Worm (Caenorhabditis elegans): ENCODE measurements around the gene cnnm-3.
A peak's percentile ranks its signal among the peaks of the same experiment; 100 is the strongest.

The cnnm-3 gene

DNA sequence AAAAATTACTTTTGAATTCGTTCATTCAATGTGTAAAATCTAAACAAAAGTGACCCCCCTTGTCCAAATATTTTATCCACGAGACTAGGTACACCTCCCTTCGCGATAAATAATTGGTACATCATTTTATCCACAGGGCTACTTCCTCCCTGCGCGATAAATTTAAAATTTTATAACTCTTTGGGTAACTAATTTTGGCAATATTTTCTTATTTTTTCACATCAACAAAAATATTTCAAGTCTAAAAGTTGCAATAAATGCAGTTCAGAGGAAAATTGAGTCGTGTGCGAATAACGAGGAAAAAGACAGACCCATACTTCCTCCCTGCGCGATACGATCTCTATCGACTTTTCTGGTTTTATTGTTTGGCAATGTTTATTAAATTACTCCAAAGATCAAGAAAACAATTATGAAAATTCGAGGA lies 48.7 kb downstream of the cnnm-3 start (continued):
- peak; percentile 51 for TF ChIP-seq gmeb-2 (tag; optimal IDR thresholded peaks at IDR 0.05)
- peak; percentile 82 for TF ChIP-seq ztf-16 (tag; optimal IDR thresholded peaks at IDR 0.05)
- peak; percentile 56 for TF ChIP-seq F13H6.1 (tag; optimal IDR thresholded peaks at IDR 0.05)
- peak; percentile 89 for TF ChIP-seq K09A11.1 (tag; optimal IDR thresholded peaks at IDR 0.05; ENCODE audit: insufficient read depth)
- TF ChIP-seq nhr-11 (tag; optimal IDR thresholded peaks at IDR 0.05) = peak; percentile 94
- peak; percentile 28 for TF ChIP-seq lin-11 (tag; optimal IDR thresholded peaks at IDR 0.05)
- TF ChIP-seq T23F11.4 (GFP tag; optimal IDR thresholded peaks at IDR 0.05) = no peak
- TF ChIP-seq C08G9.2 (tag; optimal IDR thresholded peaks at IDR 0.05) = peak; percentile 63
- no peak for TF ChIP-seq tbx-7 (tag; optimal IDR thresholded peaks at IDR 0.05)
- TF ChIP-seq ceh-6 (GFP tag; optimal IDR thresholded peaks at IDR 0.05) = peak; percentile 10
- TF ChIP-seq ceh-18 (tag; optimal IDR thresholded peaks at IDR 0.05) = peak; percentile 97
- peak; percentile 96 for TF ChIP-seq rnt-1 (tag; optimal IDR thresholded peaks at IDR 0.05)
- TF ChIP-seq C38D4.7 (GFP tag; optimal IDR thresholded peaks at IDR 0.05) = no peak
- TF ChIP-seq ceh-24 (tag; optimal IDR thresholded peaks at IDR 0.05) = no peak
- no peak for TF ChIP-seq sox-4 (tag; optimal IDR thresholded peaks at IDR 0.05)
- peak; percentile 58 for TF ChIP-seq ceh-2 (tag; optimal IDR thresholded peaks at IDR 0.05)
- TF ChIP-seq unc-42 (tag; optimal IDR thresholded peaks at IDR 0.05) = peak; percentile 95
- no peak for TF ChIP-seq K02D7.2 (tag; optimal IDR thresholded peaks at IDR 0.05)
- TF ChIP-seq dve-1 (tag; optimal IDR thresholded peaks at IDR 0.05) = peak; percentile 97
- TF ChIP-seq ahr-1 (tag; optimal IDR thresholded peaks at IDR 0.05) = peak; percentile 27
- no peak for TF ChIP-seq pha-4 (tag; optimal IDR thresholded peaks at IDR 0.05)
- no peak for TF ChIP-seq ceh-22 (tag; optimal IDR thresholded peaks at IDR 0.05)
- TF ChIP-seq ref-2 (tag; optimal IDR thresholded peaks at IDR 0.05) = peak; percentile 90
- peak; percentile 72 for TF ChIP-seq ets-4 (tag; optimal IDR thresholded peaks at IDR 0.05)
- peak; percentile 81 for TF ChIP-seq unc-55 (GFP tag; optimal IDR thresholded peaks at IDR 0.05)
- peak; percentile 90 for TF ChIP-seq pax-1 (tag; optimal IDR thresholded peaks at IDR 0.05)
- peak; percentile 86 for TF ChIP-seq unc-86 (tag; optimal IDR thresholded peaks at IDR 0.05)
- peak; percentile 20 for TF ChIP-seq eyg-1 (tag; optimal IDR thresholded peaks at IDR 0.05)
- no peak for TF ChIP-seq fax-1 (tag; optimal IDR thresholded peaks at IDR 0.05)
- TF ChIP-seq zip-5 (tag; optimal IDR thresholded peaks at IDR 0.05) = peak; percentile 59
- TF ChIP-seq fkh-6 (tag; optimal IDR thresholded peaks at IDR 0.05) = no peak
- peak; percentile 79 for TF ChIP-seq syd-9 (tag; optimal IDR thresholded peaks at IDR 0.05)
- no peak for TF ChIP-seq ceh-19 (GFP tag; optimal IDR thresholded peaks at IDR 0.05)
- TF ChIP-seq elt-2 (tag; optimal IDR thresholded peaks at IDR 0.05) = peak; percentile 75
- peak; percentile 5 for TF ChIP-seq npax-4 (tag; optimal IDR thresholded peaks at IDR 0.05)
- TF ChIP-seq pqm-1 (tag; optimal IDR thresholded peaks at IDR 0.05) = peak; percentile 79
- TF ChIP-seq fkh-10 (GFP tag; optimal IDR thresholded peaks at IDR 0.05) = peak; percentile 47
- peak; percentile 51 for TF ChIP-seq ceh-48 (tag; optimal IDR thresholded peaks at IDR 0.05)
- TF ChIP-seq sdc-2 (tag; optimal IDR thresholded peaks at IDR 0.05) = peak; percentile 99
- peak; percentile 42; the same call in 1 of the 2 replicates for TF ChIP-seq unc-3 (GFP tag; conservative IDR thresholded peaks at IDR 0.05)
- TF ChIP-seq unc-3 (tag; optimal IDR thresholded peaks at IDR 0.05) = peak; percentile 85
- TF ChIP-seq ceh-30 (tag; optimal IDR thresholded peaks at IDR 0.05) = peak; percentile 42
- peak; percentile 97 for TF ChIP-seq nfya-1 (tag; optimal IDR thresholded peaks at IDR 0.05)
- no peak for TF ChIP-seq elt-4 (tag; optimal IDR thresholded peaks at IDR 0.05)
- TF ChIP-seq lim-6 (tag; optimal IDR thresholded peaks at IDR 0.05) = no peak
- TF ChIP-seq nhr-232 (tag; optimal IDR thresholded peaks at IDR 0.05) = peak; percentile 16
- TF ChIP-seq ceh-14 (tag; optimal IDR thresholded peaks at IDR 0.05) = peak; percentile 88
- TF ChIP-seq ama-1 (optimal IDR thresholded peaks at IDR 0.05) = no peak
- TF ChIP-seq hlh-8 (tag; optimal IDR thresholded peaks at IDR 0.05) = peak; percentile 27
- TF ChIP-seq ceh-45 (GFP tag; IDR thresholded peaks at IDR 0.05) = peak; percentile 77

All from whole organism, late embryonic.